Worm (Caenorhabditis elegans) whole organism, L4 larva: ENCODE measurements around the gene F19F10.3.

Experiments
- D1046.2 ChIP-seq: fragments of 200-800 bp; sonication (Bioruptor generic); IDR thresholded peaks from 2 replicates; pipeline ENCODE4 v1.3.6; 2022; ENCODE audit warnings: missing genetic modification characterization, missing compliant biosample characterization
- F26F4.8 ChIP-seq: fragments of 200-800 bp; sonication (Bioruptor generic); conservative IDR thresholded peaks from 2 replicates; pipeline ENCODE4 v1.3.6; 2022; ENCODE audit warnings: missing genetic modification characterization, missing compliant biosample characterization
- Y105C5A.15 ChIP-seq: fragments of 200-800 bp; sonication (Bioruptor generic); IDR thresholded peaks from 2 replicates; pipeline ENCODE4 v1.3.6; 2022; ENCODE audit warnings: missing genetic modification characterization, missing compliant biosample characterization
- ama-1 ChIP-seq: fragments of 150-350 bp; optimal IDR thresholded peaks from 2 replicates; lab custom pipeline; 2014; ENCODE audit warnings: inconsistent platforms, mixed read lengths
- arid-1 ChIP-seq: fragments of 200-800 bp; sonication (Bioruptor generic); conservative IDR thresholded peaks from 2 replicates; pipeline ENCODE4 v1.3.6; 2022; ENCODE audit warnings: missing genetic modification reagents, missing genetic modification characterization, missing compliant biosample characterization
- attf-4 ChIP-seq: sonication (generic microtip); optimal IDR thresholded peaks from 3 replicates; lab custom pipeline; 2017; ENCODE audit warnings: missing biosample characterization, missing genetic modification characterization
- ceh-20 ChIP-seq: fragments of 200-800 bp; sonication (Bioruptor generic); IDR thresholded peaks from 2 replicates; pipeline ENCODE4 v1.3.6; 2022; ENCODE audit warnings: missing genetic modification reagents, missing genetic modification characterization, missing compliant biosample characterization
- ceh-44 ChIP-seq: fragments of 200-800 bp; sonication (Bioruptor generic); IDR thresholded peaks from 2 replicates; pipeline ENCODE4 v1.3.6; 2022; ENCODE audit warnings: missing genetic modification reagents, missing genetic modification characterization, missing compliant biosample characterization
- ceh-62 ChIP-seq: sonication (generic microtip); optimal IDR thresholded peaks from 2 replicates; lab custom pipeline; 2017; ENCODE audit warnings: missing biosample characterization, missing genetic modification characterization
- ctbp-1 ChIP-seq: fragments of 200-800 bp; sonication (Bioruptor generic); IDR thresholded peaks from 2 replicates; pipeline ENCODE4 v1.3.6; 2022; ENCODE audit warnings: missing genetic modification reagents, missing genetic modification characterization, missing compliant biosample characterization
- daf-19 ChIP-seq: fragments of 200-800 bp; sonication (Bioruptor generic); conservative IDR thresholded peaks from 2 replicates; pipeline ENCODE4 v1.3.6; 2022; ENCODE audit warnings: missing genetic modification characterization, missing compliant biosample characterization
- daf-8 ChIP-seq: fragments of 200-800 bp; sonication (Bioruptor generic); IDR thresholded peaks from 2 replicates; pipeline ENCODE4 v1.3.6; 2022; ENCODE audit warnings: missing genetic modification characterization, missing compliant biosample characterization
- dmd-9 ChIP-seq: fragments of 200-800 bp; sonication (Bioruptor generic); IDR thresholded peaks from 2 replicates; pipeline ENCODE4 v1.3.6; 2022; ENCODE audit warnings: missing genetic modification reagents, missing genetic modification characterization, missing compliant biosample characterization
- dpl-1 ChIP-seq: fragments of 150-350 bp; optimal IDR thresholded peaks from 2 replicates; lab custom pipeline; 2014; ENCODE audit warnings: missing biosample characterization, missing genetic modification reagents, missing genetic modification characterization
- dve-1 ChIP-seq: sonication (generic microtip); optimal IDR thresholded peaks from 2 replicates; lab custom pipeline; 2017; ENCODE audit warnings: antibody characterized with exemption, mild to moderate bottlenecking, missing genetic modification characterization, missing compliant biosample characterization; ENCODE audit not compliant: insufficient read depth
- fkh-10 ChIP-seq: fragments of 150-350 bp; optimal IDR thresholded peaks from 2 replicates; lab custom pipeline; 2014; ENCODE audit warnings: missing biosample characterization, missing genetic modification reagents, missing genetic modification characterization
- gei-8 ChIP-seq: fragments of 200-800 bp; sonication (Bioruptor generic); optimal IDR thresholded peaks from 2 replicates; lab custom pipeline; 2018; ENCODE audit warnings: mild to moderate bottlenecking, missing genetic modification characterization, missing compliant biosample characterization
- hif-1 ChIP-seq, 2 experiments: sonication (generic microtip); optimal IDR thresholded peaks; 2 replicates each; lab custom pipeline; 2016 to 2017; ENCODE audit warnings: missing compliant biosample characterization in 2 of 2, missing genetic modification characterization in 2 of 2, missing genetic modification reagents in 2 of 2, missing genotype in 2 of 2, mild to moderate bottlenecking in 1 of 2
- jun-1 ChIP-seq: fragments of 150-350 bp; optimal IDR thresholded peaks from 2 replicates; lab custom pipeline; 2014; ENCODE audit warnings: missing biosample characterization, missing genetic modification reagents, missing genetic modification characterization
- lim-7 ChIP-seq: fragments of 200-800 bp; sonication (Bioruptor generic); IDR thresholded peaks from 2 replicates; pipeline ENCODE4 v1.3.6; 2022; ENCODE audit warnings: missing genetic modification characterization, missing compliant biosample characterization
- lin-1 ChIP-seq: fragments of 200-800 bp; sonication (Bioruptor generic); IDR thresholded peaks from 2 replicates; pipeline ENCODE4 v1.3.6; 2022; ENCODE audit warnings: missing genetic modification reagents, missing genetic modification characterization, missing compliant biosample characterization
- lin-29 ChIP-seq: fragments of 200-800 bp; sonication (Bioruptor generic); IDR thresholded peaks from 2 replicates; pipeline ENCODE4 v1.3.6; 2022; ENCODE audit warnings: missing genetic modification reagents, missing genetic modification characterization, missing compliant biosample characterization
- lin-39 ChIP-seq: fragments of 150-350 bp; optimal IDR thresholded peaks from 2 replicates; lab custom pipeline; 2014; ENCODE audit warnings: missing biosample characterization, missing genetic modification reagents, missing genetic modification characterization
- lsy-2 ChIP-seq, 2 experiments: fragments of 150-350 bp in 1 of 2; sonication (generic microtip) in 1 of 2; optimal IDR thresholded peaks; 2 replicates each; lab custom pipeline; 2014 to 2017; ENCODE audit warnings: missing biosample characterization in 2 of 2, missing genetic modification characterization in 2 of 2
- madf-9 ChIP-seq: fragments of 200-800 bp; sonication (Bioruptor generic); conservative IDR thresholded peaks from 2 replicates; pipeline ENCODE4 v1.3.6; 2022; ENCODE audit warnings: missing genetic modification reagents, missing genetic modification characterization, missing compliant biosample characterization
- mes-2 ChIP-seq: sonication (generic microtip); optimal IDR thresholded peaks from 2 replicates; lab custom pipeline; 2016; ENCODE audit warnings: missing genotype, mild to moderate bottlenecking, missing genetic modification characterization, missing compliant biosample characterization; ENCODE audit not compliant: poor library complexity, severe bottlenecking
- mxl-2 ChIP-seq: fragments of 200-800 bp; sonication (Bioruptor generic); conservative IDR thresholded peaks from 2 replicates; pipeline ENCODE4 v1.3.6; 2022; ENCODE audit warnings: missing genetic modification reagents, missing genetic modification characterization, missing compliant biosample characterization
- nhr-10 ChIP-seq: fragments of 150-350 bp; optimal IDR thresholded peaks from 2 replicates; lab custom pipeline; 2014; ENCODE audit warnings: missing biosample characterization, missing genetic modification characterization
- nhr-28 ChIP-seq: fragments of 150-350 bp; optimal IDR thresholded peaks from 2 replicates; lab custom pipeline; 2014; ENCODE audit warnings: missing biosample characterization, missing genetic modification characterization
- nhr-48 ChIP-seq: sonication (generic microtip); optimal IDR thresholded peaks from 2 replicates; lab custom pipeline; 2016; ENCODE audit warnings: mild to moderate bottlenecking, missing genetic modification characterization, missing compliant biosample characterization
- pha-4 ChIP-seq, 2 experiments: fragments of 150-350 bp in 1 of 2; fragments of 200-800 bp in 1 of 2; sonication (Bioruptor generic) in 1 of 2; IDR thresholded peaks in 1 of 2; optimal IDR thresholded peaks in 1 of 2; 2 replicates each; pipeline versions ENCODE4 v1.3.6 to Lab custom; 2014 to 2022; ENCODE audit warnings: missing genetic modification characterization in 2 of 2, missing genetic modification reagents in 2 of 2, missing biosample characterization in 1 of 2, missing compliant biosample characterization in 1 of 2
- rbr-2 ChIP-seq: sonication (generic microtip); optimal IDR thresholded peaks from 2 replicates; lab custom pipeline; 2016; ENCODE audit warnings: missing genotype, missing genetic modification characterization, missing compliant biosample characterization
- saeg-2 ChIP-seq: fragments of 200-800 bp; sonication (Bioruptor generic); IDR thresholded peaks from 2 replicates; pipeline ENCODE4 v1.3.6; 2022; ENCODE audit warnings: missing genetic modification reagents, missing genetic modification characterization, missing compliant biosample characterization
- sdz-12 ChIP-seq: fragments of 200-800 bp; sonication (Bioruptor generic); optimal IDR thresholded peaks from 2 replicates; lab custom pipeline; 2018; ENCODE audit warnings: mild to moderate bottlenecking, missing genetic modification characterization, missing compliant biosample characterization
- set-16 ChIP-seq: fragments of 200-800 bp; sonication (Bioruptor generic); IDR thresholded peaks from 2 replicates; pipeline ENCODE4 v1.3.6; 2022; ENCODE audit warnings: missing genetic modification reagents, missing genetic modification characterization, missing compliant biosample characterization
- unc-130 ChIP-seq: sonication (generic microtip); optimal IDR thresholded peaks from 2 replicates; lab custom pipeline; 2016; ENCODE audit warnings: missing genetic modification reagents, missing genetic modification characterization, missing compliant biosample characterization
- vab-7 ChIP-seq: fragments of 200-800 bp; sonication (Bioruptor generic); IDR thresholded peaks from 2 replicates; pipeline ENCODE4 v1.3.6; 2022; ENCODE audit warnings: missing genetic modification reagents, missing genetic modification characterization, missing compliant biosample characterization
- zfp-2 ChIP-seq: sonication (generic microtip); optimal IDR thresholded peaks from 2 replicates; lab custom pipeline; 2016; ENCODE audit warnings: mild to moderate bottlenecking, missing genetic modification characterization, missing compliant biosample characterization
- zfp-3 ChIP-seq: fragments of 200-800 bp; sonication (Bioruptor generic); conservative IDR thresholded peaks from 2 replicates; pipeline ENCODE4 v1.3.6; 2022; ENCODE audit warnings: missing genetic modification reagents, missing genetic modification characterization, missing compliant biosample characterization
- zip-2 ChIP-seq: fragments of 150-350 bp; optimal IDR thresholded peaks from 2 replicates; lab custom pipeline; 2014; ENCODE audit warnings: missing biosample characterization, missing genetic modification characterization
- ztf-11 ChIP-seq: fragments of 150-350 bp; optimal IDR thresholded peaks from 2 replicates; lab custom pipeline; 2014; ENCODE audit warnings: missing biosample characterization, missing genetic modification characterization

F19F10.3 gene

DNA sequence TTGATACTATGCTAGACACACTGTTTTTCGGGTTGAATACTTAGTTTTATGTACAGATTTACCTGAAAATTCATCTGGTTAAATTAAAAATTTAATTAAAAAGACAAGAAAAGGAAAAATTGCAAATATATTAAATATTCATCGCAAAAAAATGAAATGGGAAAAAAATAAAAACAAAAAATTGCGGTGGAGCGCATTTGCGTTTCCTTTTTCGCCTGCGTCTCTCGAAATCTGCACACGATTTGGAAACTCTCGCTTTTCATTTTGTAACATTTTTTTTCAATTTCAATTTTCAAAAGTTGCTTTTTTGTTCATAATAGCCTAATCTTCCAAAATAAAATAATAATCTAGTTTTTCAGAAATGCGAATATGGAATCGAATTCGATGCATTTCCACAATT, 35.7 kb downstream of the F19F10.3 start, which contains the start of the genes F19F10.11 and C50E3.5 (continued):
- TF ChIP-seq madf-9 (no peak), lim-7 (GFP tag; lab: Robert Waterston, UW) (no peak), F26F4.8 (no peak), lin-39 (tag; lab: Kevin White, UChicago) (no peak), dve-1 (no peak)

- TF ChIP-seq fkh-10 (GFP tag; lab: Kevin White, UChicago): peak; percentile 15
- no peak for TF ChIP-seq zfp-2 (tag; lab: Kevin White, UChicago)
- TF ChIP-seq, all 104 proteins: peak for 1
Measured at ce11 chrV:7590454-7590853, 38.5 kb downstream of the F19F10.3 start, which contains the start of gene C50E3.6. Gene C50E3.6, minus strand, starts transcription at chrV:7590554.

DNA sequence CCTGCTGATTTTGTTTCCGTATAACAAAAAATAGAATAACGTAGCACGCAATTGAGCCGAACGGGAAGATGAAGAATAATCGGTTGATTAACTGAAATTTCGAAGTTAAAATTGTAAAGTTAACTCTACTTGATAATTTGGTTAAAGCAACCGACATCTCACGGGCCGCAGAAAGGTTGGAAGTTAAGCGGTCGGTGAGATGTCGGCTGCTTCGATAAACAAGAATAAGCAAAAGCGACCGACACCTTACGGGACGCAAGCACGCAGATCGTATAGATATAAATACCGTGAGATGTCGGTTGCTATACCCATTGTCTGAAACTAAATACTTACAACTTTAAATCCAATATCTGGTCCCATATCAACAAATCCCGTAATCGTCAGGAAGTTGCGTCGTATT, 43.2 kb downstream of the F19F10.3 start:
- TF ChIP-seq nhr-10 (tag; lab: Kevin White, UChicago) (no peak), nhr-48 (tag; lab: Kevin White, UChicago) (no peak), arid-1 (GFP tag; lab: Robert Waterston, UW) (no peak), daf-19 (GFP tag; lab: Robert Waterston, UW) (no peak), ceh-62 (tag; lab: Kevin White, UChicago) (no peak), mxl-2 (GFP tag; lab: Robert Waterston, UW) (no peak), dpl-1 (no peak), zip-2 (tag; lab: Kevin White, UChicago) (no peak), mes-2 (no peak), dmd-9 (no peak), D1046.2 (GFP tag; lab: Robert Waterston, UW) (no peak), sdz-12 (GFP tag; lab: Kevin White, UChicago) (no peak), zfp-3 (no peak), gei-8 (GFP tag; lab: Kevin White, UChicago) (no peak), saeg-2 (GFP tag; lab: Robert Waterston, UW) (no peak)

DNA sequence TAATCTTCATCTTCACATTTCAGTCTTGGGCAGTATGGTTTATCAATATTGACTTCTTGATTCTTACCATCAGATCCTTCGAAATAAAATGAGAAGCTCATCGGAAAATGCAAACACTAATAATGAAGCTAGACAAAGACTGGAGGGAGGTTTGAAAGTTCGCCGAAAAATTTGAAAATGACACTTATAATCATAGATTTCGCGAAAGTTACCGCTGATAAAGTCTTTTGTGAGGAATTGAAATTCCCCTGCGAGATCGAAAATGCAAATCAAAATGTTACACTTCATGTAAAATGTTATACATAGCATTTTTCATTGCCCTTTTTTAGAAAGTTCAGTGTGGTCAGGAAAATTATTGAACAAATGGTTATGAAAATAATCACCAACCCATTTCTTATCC, 46.3 kb downstream of the F19F10.3 start, which contains the start of gene C50E3.7:
Gene C50E3.7 (minus strand): TSS at position 101 of the 400 bp plus-strand sequence.
- TF ChIP-seq saeg-2 (GFP tag; lab: Robert Waterston, UW): no peak
- no peak for TF ChIP-seq D1046.2 (GFP tag; lab: Robert Waterston, UW)
- TF ChIP-seq zip-2 (tag; lab: Kevin White, UChicago): no peak
- TF ChIP-seq pha-4 (GFP tag; IDR thresholded peaks at IDR 0.05; lab: Robert Waterston, UW): no peak
- TF ChIP-seq pha-4 (tag; optimal IDR thresholded peaks at IDR 0.05; lab: Kevin White, UChicago): no peak
- no peak for TF ChIP-seq lin-1 (GFP tag; lab: Robert Waterston, UW)
- no peak for TF ChIP-seq dve-1
- TF ChIP-seq nhr-48 (tag; lab: Kevin White, UChicago): no peak
- no peak for TF ChIP-seq ceh-44
- no peak for TF ChIP-seq nhr-28 (tag; lab: Kevin White, UChicago)
- TF ChIP-seq ceh-20 (GFP tag; lab: Robert Waterston, UW): no peak

DNA sequence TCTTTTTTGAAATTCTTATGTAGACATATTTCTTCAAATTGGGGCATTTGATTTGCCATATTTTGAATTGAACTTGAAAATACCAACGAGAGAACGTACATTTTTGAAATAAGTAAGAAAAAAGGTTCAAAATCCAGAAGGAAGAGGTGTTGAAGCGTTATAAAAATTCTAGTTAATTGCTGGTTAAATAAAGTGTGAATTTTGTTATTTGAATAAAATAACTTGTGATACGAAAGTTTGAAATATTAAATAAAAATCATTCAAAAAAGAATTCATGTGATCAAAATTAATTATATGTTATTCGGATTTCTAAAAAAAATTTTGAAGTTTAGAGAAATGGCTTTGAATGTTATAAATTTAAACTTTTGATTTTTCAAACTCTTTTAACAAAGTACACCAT, 48.2 kb downstream of the F19F10.3 start, which contains the start of gene C50E3.9:
Gene C50E3.9 (minus strand): TSS at position 101 of the 400 bp plus-strand sequence.
- TF ChIP-seq vab-7 (GFP tag; lab: Robert Waterston, UW) (no peak), ctbp-1 (no peak), jun-1 (tag; lab: Kevin White, UChicago) (no peak), gei-8 (GFP tag; lab: Kevin White, UChicago) (no peak), nhr-28 (tag; lab: Kevin White, UChicago) (no peak), daf-8 (GFP tag; lab: Robert Waterston, UW) (no peak), lin-29 (GFP tag; lab: Robert Waterston, UW) (no peak), ama-1 (lab: Kevin White, UChicago) (no peak), unc-130 (GFP tag; lab: Kevin White, UChicago) (no peak), lsy-2 (tag; optimal IDR thresholded peaks at IDR 0.05; lab: Kevin White, UChicago) (no peak), mxl-2 (GFP tag; lab: Robert Waterston, UW) (no peak), dpl-1 (no peak), rbr-2 (tag; lab: Kevin White, UChicago) (no peak), Y105C5A.15 (GFP tag; lab: Robert Waterston, UW) (no peak), pha-4 (GFP tag; IDR thresholded peaks at IDR 0.05; lab: Robert Waterston, UW) (no peak), pha-4 (tag; optimal IDR thresholded peaks at IDR 0.05; lab: Kevin White, UChicago) (no peak), attf-4 (tag; lab: Kevin White, UChicago) (no peak), hif-1 (tag; optimal IDR thresholded peaks at IDR 0.05; lab: Kevin White, UChicago) (no peak), ztf-11 (tag; lab: Kevin White, UChicago) (no peak), set-16 (no peak), nhr-10 (tag; lab: Kevin White, UChicago) (no peak)
